Fruit fly (Drosophila melanogaster): ENCODE data around the gene phu.

- TF ChIP-seq ey (GFP tag; optimal IDR thresholded peaks at IDR 0.05) (no peak), br (GFP tag; optimal IDR thresholded peaks at IDR 0.05) (peak; percentile 14), Dfd (GFP tag; optimal IDR thresholded peaks at IDR 0.05) (no peak), tai (GFP tag; optimal IDR thresholded peaks at IDR 0.05) (no peak), lola (GFP tag; optimal IDR thresholded peaks at IDR 0.05) (no peak), Dif (GFP tag; optimal IDR thresholded peaks at IDR 0.05; ENCODE audit: partially characterized antibody) (no peak), OdsH (GFP tag; optimal IDR thresholded peaks at IDR 0.05) (no peak), rgr (GFP tag; optimal IDR thresholded peaks at IDR 0.05) (no peak), usp (GFP tag; optimal IDR thresholded peaks at IDR 0.05) (no peak), Rel (GFP tag; optimal IDR thresholded peaks at IDR 0.05) (no peak), Rel (tag; optimal IDR thresholded peaks at IDR 0.05) (peak; percentile 65), Sp1 (GFP tag; optimal IDR thresholded peaks at IDR 0.05) (no peak), dsf (GFP tag; optimal IDR thresholded peaks at IDR 0.05; ENCODE audit: borderline replicate concordance) (no peak), pan (optimal IDR thresholded peaks at IDR 0.05) (no peak), h (GFP tag; optimal IDR thresholded peaks at IDR 0.05) (peak; percentile 39)
Observed at dm6 chr3R:9503329-9504088, 8.9 kb downstream of the phu start.
